Worm (Caenorhabditis elegans): ENCODE measurements around the gene metr-1.

Gene metr-1

DNA sequence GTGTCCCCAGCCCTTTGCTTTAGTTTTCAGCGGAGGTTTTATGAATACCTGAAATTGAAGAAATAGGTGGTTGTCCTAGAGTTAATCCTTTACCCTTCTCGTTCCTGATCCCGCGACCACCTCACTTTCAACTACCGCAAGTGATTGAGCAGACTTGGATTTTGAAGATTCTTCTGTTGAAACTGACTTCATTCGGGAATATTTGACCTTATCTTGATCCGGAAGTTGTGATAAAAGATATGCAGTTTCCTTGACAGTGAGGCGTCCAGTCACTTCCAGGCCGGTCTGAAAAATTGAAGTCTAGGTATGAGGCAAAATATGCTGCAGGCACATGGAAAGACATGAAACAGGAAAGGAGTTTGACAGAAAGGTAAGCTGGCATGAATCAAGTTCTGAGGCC lies 28.8 kb downstream of the metr-1 start:
- TF ChIP-seq jun-1 (tag; optimal IDR thresholded peaks at IDR 0.05) (no peak), ZK546.5 (tag; optimal IDR thresholded peaks at IDR 0.05) (no peak), lin-39 (tag; optimal IDR thresholded peaks at IDR 0.05) (no peak)

DNA sequence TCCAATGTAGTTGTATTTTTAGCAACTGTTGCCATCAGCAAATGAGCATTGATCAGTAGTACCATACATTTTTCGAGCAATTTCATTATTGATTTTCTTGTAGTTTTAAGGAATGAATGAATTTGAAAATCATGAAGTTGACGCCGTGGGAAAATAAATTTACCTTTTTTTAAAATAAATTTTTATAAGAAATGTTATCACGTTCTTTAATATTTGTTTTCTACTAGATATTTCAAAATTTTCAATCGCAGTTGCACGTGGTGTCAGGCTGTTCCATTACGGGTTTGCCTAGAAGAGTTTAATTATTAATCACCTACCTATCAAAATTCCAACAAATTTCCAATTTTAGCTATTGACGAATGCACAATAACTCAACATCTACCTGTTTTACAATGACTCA lies 30.4 kb downstream of the metr-1 start, which contains the start of gene R03D7.8:
TSS of gene R03D7.8 (minus strand) at position 101 of the 400 bp plus-strand sequence.
- TF ChIP-seq ceh-16 (tag; optimal IDR thresholded peaks at IDR 0.05) (no peak), unc-39 (tag; optimal IDR thresholded peaks at IDR 0.05) (no peak), pqm-1 (tag; optimal IDR thresholded peaks at IDR 0.05) (no peak), nhr-28 (tag; optimal IDR thresholded peaks at IDR 0.05) (no peak), lin-39 (tag; optimal IDR thresholded peaks at IDR 0.05) (no peak), egl-5 (tag; optimal IDR thresholded peaks at IDR 0.05) (no peak), elt-3 (tag; optimal IDR thresholded peaks at IDR 0.05) (no peak), ceh-9 (tag; optimal IDR thresholded peaks at IDR 0.05) (no peak), aly-2 (tag; optimal IDR thresholded peaks at IDR 0.05) (no peak), nhr-25 (tag; optimal IDR thresholded peaks at IDR 0.05) (no peak)

DNA sequence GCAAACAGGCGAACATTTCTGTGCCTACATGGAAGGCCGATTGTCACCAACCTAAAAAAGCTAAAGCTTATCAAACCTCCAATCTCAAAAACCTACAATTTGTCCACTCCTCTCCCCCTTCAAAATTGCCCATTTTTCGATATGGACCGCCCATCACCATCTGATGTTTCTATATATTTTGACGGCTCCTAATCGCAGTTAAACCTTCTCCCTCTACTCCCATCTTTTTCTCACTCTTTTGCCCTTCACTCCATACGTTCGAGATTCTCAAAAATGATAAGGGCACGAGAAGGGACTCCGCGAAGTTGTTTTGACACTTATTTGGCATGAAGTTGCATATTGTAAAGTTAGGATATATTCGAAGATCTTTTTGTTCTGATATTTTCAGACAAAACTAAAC lies 32.8 kb downstream of the metr-1 start:
- TF ChIP-seq ceh-82 (tag; optimal IDR thresholded peaks at IDR 0.05), result no peak
- peak; percentile 90 for TF ChIP-seq elt-1 (tag; optimal IDR thresholded peaks at IDR 0.05)
- TF ChIP-seq lin-39 (tag; optimal IDR thresholded peaks at IDR 0.05), result peak; percentile 51
- no peak for TF ChIP-seq unc-39 (tag; optimal IDR thresholded peaks at IDR 0.05)
- peak; percentile 16 for TF ChIP-seq unc-62 (GFP tag; optimal IDR thresholded peaks at IDR 0.05)

DNA sequence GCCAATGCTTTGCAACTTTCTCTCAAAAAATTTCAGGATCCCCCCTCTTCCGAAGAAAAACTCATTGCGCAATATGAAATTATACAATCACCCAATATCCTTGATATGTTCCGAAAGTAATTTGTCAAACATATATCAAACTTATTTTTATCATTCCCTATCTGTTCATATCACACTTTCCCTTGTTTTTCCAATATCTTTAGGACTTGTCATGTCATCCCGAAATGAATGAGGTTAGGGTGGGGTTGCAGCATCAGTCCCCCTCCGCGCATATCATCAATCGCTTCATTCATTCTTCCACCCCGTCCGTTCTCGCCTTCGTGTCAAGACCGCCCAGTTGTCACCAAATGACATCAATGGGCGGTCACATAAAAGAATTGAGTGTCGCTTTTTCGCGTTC lies 33.3 kb downstream of the metr-1 start:
- TF ChIP-seq nhr-237 (tag; optimal IDR thresholded peaks at IDR 0.05) (no peak), ceh-16 (tag; optimal IDR thresholded peaks at IDR 0.05) (no peak), mdl-1 (tag; optimal IDR thresholded peaks at IDR 0.05) (no peak), daf-12 (tag; optimal IDR thresholded peaks at IDR 0.05) (no peak), lsy-12 (tag; optimal IDR thresholded peaks at IDR 0.05) (no peak), elt-1 (tag; optimal IDR thresholded peaks at IDR 0.05) (no peak)

DNA sequence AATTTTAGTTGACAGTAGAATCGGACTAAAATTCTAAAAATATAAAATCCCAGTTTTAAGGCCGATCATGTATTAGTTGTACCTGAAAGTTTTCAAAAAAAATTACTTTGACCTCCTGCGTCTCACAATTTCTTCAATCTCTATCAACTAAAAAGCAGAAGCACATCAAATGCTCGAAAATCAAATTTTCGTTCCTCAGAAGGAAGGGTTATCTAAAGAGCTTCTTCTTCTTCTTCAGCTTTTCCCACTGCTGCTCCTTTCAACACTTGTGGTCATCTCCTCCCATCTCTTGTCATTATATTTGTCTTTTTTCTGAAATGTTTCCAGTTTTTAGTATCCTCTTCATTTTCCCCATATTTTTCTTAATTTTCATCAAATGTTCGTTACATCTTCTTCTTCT lies 38.4 kb downstream of the metr-1 start:
- TF ChIP-seq ztf-4 (tag; optimal IDR thresholded peaks at IDR 0.05) (no peak), nhr-28 (tag; optimal IDR thresholded peaks at IDR 0.05) (no peak), elt-3 (tag; optimal IDR thresholded peaks at IDR 0.05) (no peak), fos-1 (tag; optimal IDR thresholded peaks at IDR 0.05) (no peak), pha-4 (tag; optimal IDR thresholded peaks at IDR 0.05) (no peak), eor-1 (tag; optimal IDR thresholded peaks at IDR 0.05) (no peak), ceh-28 (tag; optimal IDR thresholded peaks at IDR 0.05) (no peak), nhr-23 (tag; optimal IDR thresholded peaks at IDR 0.05) (no peak)

DNA sequence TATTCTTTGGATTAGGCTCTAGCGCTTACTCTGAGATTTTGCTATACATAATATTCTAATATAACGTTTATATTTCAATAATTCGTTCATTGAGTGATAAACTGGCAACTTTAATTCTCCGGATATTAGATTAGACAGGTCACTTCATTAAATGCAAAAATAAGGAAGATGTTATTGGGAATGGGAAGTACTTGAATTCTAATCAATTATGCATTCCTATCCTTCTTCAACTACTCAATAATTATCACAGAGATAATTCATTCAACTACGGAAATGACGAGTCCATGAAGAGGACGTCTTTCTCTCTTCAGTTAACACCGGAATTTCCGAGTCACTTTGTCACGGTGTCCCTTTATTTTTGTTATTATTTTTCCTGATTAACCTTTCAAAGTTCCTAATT lies 44.3 kb downstream of the metr-1 start:
- TF ChIP-seq elt-1 (tag; optimal IDR thresholded peaks at IDR 0.05) (no peak), aly-2 (tag; optimal IDR thresholded peaks at IDR 0.05) (no peak), fkh-2 (tag; optimal IDR thresholded peaks at IDR 0.05) (no peak), elt-2 (tag; optimal IDR thresholded peaks at IDR 0.05) (no peak), ceh-9 (tag; optimal IDR thresholded peaks at IDR 0.05) (no peak), nhr-12 (tag; optimal IDR thresholded peaks at IDR 0.05) (no peak), R02D3.7 (tag; optimal IDR thresholded peaks at IDR 0.05) (no peak), lsy-12 (tag; optimal IDR thresholded peaks at IDR 0.05) (no peak), nfya-1 (tag; optimal IDR thresholded peaks at IDR 0.05; ENCODE audit: insufficient read depth) (no peak), nhr-11 (tag; optimal IDR thresholded peaks at IDR 0.05) (no peak), nhr-77 (tag; optimal IDR thresholded peaks at IDR 0.05) (no peak), elt-3 (tag; optimal IDR thresholded peaks at IDR 0.05) (no peak), pqm-1 (tag; optimal IDR thresholded peaks at IDR 0.05) (no peak)

DNA sequence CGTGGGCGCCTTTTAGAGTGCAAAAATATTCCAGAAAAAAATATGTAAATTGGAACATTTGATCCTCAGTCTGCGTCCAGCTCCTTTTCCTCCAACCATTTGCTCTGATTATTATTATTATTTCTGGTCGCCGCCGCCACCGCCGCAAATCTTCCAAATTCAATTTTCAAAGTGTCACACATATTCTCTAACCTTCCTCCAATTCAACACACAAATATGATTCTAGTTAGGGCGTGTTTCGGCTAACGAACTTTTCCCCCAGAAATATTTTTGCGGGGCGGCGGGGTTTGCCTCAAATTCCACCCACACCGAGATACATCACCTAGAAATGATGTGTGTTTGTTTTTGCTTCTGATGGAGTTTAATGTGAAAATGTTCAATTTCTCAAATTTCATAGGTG lies 45.3 kb downstream of the metr-1 start:
- TF ChIP-seq fkh-10 (GFP tag; optimal IDR thresholded peaks at IDR 0.05) (no peak), sea-2 (GFP tag; optimal IDR thresholded peaks at IDR 0.05) (no peak), fos-1 (tag; optimal IDR thresholded peaks at IDR 0.05) (no peak), ceh-9 (tag; optimal IDR thresholded peaks at IDR 0.05) (no peak), ceh-16 (tag; optimal IDR thresholded peaks at IDR 0.05) (no peak), mml-1 (tag; optimal IDR thresholded peaks at IDR 0.05) (no peak), nhr-76 (tag; optimal IDR thresholded peaks at IDR 0.05) (no peak), nhr-25 (tag; optimal IDR thresholded peaks at IDR 0.05) (no peak), pqm-1 (tag; optimal IDR thresholded peaks at IDR 0.05) (no peak), nfya-1 (tag; optimal IDR thresholded peaks at IDR 0.05; ENCODE audit: insufficient read depth) (no peak), ztf-11 (tag; optimal IDR thresholded peaks at IDR 0.05) (no peak), lin-15B (tag; optimal IDR thresholded peaks at IDR 0.05) (no peak), mdl-1 (tag; optimal IDR thresholded peaks at IDR 0.05) (no peak), nhr-67 (tag; optimal IDR thresholded peaks at IDR 0.05) (no peak), lsy-12 (tag; optimal IDR thresholded peaks at IDR 0.05) (no peak)
